Fruit fly (Drosophila melanogaster) whole organism, larva: ENCODE results near the gene CG34247.

Source experiments
- noc ChIP-seq: fragments of 200-800 bp; sonication (Bioruptor generic); optimal IDR thresholded peaks from 3 replicates; lab custom pipeline; 2019; ENCODE audit warnings: missing biosample characterization, mild to moderate bottlenecking, missing genetic modification characterization, moderate library complexity

The CG34247 gene

DNA sequence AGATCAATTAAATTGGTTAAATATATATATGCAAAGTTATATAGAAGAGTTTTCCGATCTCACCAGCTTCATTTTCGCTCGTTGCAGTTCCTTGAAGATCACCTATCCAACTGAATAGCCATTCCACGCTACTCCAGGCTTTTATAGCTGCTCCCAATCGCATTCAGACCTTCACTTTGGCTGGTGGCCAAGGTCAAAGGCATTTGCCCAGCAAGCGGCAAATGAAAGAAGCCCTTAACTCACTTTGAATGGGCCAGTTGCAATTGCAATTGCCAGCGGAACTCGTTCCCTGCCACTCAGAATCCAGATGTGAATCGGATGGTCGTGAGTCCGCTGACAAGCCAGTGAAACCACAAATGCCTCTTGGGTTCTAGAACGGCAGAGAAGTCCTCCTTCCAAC, at the start of gene CG34247:
Gene CG34247, minus strand, starts transcription at position 101 of the 400 bp plus-strand sequence.
- TF ChIP-seq noc (tag; lab: Kevin White, UChicago) = no peak

- TF ChIP-seq noc (tag; lab: Kevin White, UChicago) = peak; percentile 61
These were observed 48.6 kb upstream of the CG34247 start for dm6 chr3L:16309972-16310371.

DNA sequence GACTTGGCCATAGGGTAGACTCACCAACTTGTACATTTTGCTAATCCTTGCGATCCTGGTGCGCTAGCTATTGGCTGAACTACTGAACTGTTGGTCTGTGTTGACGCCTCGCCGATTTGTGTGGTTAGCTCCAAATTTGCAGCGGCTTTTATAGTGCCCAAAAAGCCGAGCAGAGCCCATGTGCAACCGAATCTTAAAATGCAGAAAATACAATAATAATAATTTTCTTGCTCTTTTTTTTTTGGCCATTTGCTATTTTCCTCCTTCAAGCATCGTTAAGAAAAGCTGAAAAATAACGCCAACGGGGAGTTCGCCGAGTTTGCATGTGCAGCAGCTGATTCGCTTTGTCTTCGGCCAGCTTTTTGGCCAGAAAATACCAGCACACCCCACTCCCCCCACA, 47.0 kb upstream of the CG34247 start, which contains the start of gene CG13042:
Gene CG13042, minus strand, starts transcription at position 101 of the 400 bp plus-strand sequence.
- no peak for TF ChIP-seq noc (tag; lab: Kevin White, UChicago)

- no peak for TF ChIP-seq noc (tag; lab: Kevin White, UChicago)
These were observed 44.6 kb upstream of the CG34247 start, which contains the start of the genes CG13043 and CG13063 for dm6 chr3L:16305820-16306650. Gene CG13043 (minus strand): TSS chr3L:16305870. Gene CG13063 (plus strand): TSS chr3L:16306600.

DNA sequence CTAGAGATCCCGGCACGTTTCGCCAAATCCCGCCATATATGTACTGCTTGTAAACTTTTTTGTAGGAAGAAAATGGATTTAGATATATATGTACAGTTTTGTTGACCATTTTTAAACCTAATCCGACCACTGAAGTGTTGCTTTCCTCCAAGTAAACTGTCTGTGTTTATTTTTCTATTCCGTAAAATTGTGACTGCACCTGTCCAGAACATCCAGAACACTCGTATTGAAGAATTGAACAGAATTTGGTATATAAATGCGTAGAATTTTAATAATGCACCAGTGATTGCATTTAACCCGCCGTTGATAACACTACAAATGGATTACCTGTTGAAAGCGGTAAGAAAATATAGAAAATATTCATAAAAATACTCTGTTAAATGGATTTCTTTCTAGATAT, 42.6 kb upstream of the CG34247 start, which contains the start of gene CG43249:
Gene CG43249, plus strand, starts transcription at position 301 of the 400 bp plus-strand sequence.
- TF ChIP-seq noc (tag; lab: Kevin White, UChicago) = no peak

dm6 chr3L:16303078-16303477, 41.7 kb upstream of the CG34247 start, which contains the start of gene CG13044:
Gene CG13044 (minus strand): TSS chr3L:16303178.
- TF ChIP-seq noc (tag; lab: Kevin White, UChicago) = no peak

dm6 chr3L:16301153-16301552, 39.7 kb upstream of the CG34247 start, which contains the start of gene CG4982:
Gene CG4982 (plus strand): TSS chr3L:16301453.
- no peak for TF ChIP-seq noc (tag; lab: Kevin White, UChicago)

dm6 chr3L:16295447-16295846, 34.0 kb upstream of the CG34247 start, which contains the start of gene CG4962:
Gene CG4962 (minus strand): TSS chr3L:16295547.
- no peak for TF ChIP-seq noc (tag; lab: Kevin White, UChicago)

DNA sequence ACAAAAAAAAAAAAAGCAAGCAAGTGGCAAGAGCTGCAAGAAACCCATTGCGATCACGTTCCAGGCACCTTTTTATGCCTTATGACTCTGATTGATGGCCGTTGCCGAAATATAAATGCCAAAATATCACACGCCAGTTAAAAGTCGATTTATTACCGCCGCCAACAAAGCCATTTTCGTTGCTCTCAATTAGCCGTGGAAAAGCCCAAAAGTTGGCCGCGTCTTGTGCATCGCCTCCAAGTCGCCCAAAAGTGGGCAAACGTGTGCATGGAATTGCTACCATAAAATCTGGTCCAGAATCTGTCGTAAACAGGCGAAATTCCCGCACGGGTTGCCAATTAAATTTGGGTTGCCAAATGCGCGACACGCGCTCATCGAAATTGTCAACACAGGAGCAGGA, 30.3 kb upstream of the CG34247 start:
- TF ChIP-seq noc (tag; lab: Kevin White, UChicago) = no peak

- no peak for TF ChIP-seq noc (tag; lab: Kevin White, UChicago)
These were observed 29.4 kb upstream of the CG34247 start, which contains the start of gene CG13045 for dm6 chr3L:16290850-16291249. Gene CG13045 (minus strand): TSS chr3L:16290950.

- TF ChIP-seq noc (tag; lab: Kevin White, UChicago) = no peak
These were observed 27.7 kb upstream of the CG34247 start for dm6 chr3L:16289067-16289466.

dm6 chr3L:16288322-16288721, 26.9 kb upstream of the CG34247 start, which contains the start of gene CG13046:
Gene CG13046 (minus strand): TSS chr3L:16288422.
- no peak for TF ChIP-seq noc (tag; lab: Kevin White, UChicago)

DNA sequence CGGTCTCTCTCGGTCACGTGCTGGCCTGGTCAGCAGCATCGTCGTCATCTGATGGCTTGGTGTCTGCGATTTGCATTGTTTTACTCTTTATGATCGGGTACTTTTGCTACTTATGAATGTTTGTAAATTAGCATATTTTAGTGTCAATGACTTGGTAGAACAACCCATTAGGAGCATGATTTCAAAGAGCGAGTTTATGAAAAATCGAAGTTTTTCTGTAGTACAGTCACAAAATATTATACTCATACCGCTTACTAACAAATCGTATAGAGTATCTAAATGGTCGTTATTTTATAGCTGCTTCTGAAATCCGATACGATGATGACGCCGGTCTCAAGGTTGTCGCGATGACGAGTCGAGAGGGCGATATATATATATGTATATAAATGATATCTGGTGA, 24.9 kb upstream of the CG34247 start:
- no peak for TF ChIP-seq noc (tag; lab: Kevin White, UChicago)

dm6 chr3L:16285346-16285911, 24.0 kb upstream of the CG34247 start, which contains the start of gene CG13047:
Gene CG13047 (minus strand): TSS chr3L:16285396.
- TF ChIP-seq noc (tag; lab: Kevin White, UChicago) = no peak

- TF ChIP-seq noc (tag; lab: Kevin White, UChicago) = no peak
These were observed 22.4 kb upstream of the CG34247 start, which contains the start of gene CG13048 for dm6 chr3L:16283821-16284220. Gene CG13048 (minus strand): TSS chr3L:16283921.
